Fruit fly (Drosophila melanogaster) whole organism, prepupa: ENCODE results near the gene Eato.

Experiments
- Eip75B ChIP-seq: fragments of 200-800 bp; sonication (Bioruptor generic); optimal IDR thresholded peaks from 3 replicates; lab custom pipeline; 2016; ENCODE audit warnings: missing biosample characterization, missing genetic modification characterization
- Smox ChIP-seq: fragments of 200-800 bp; sonication (Bioruptor generic); optimal IDR thresholded peaks from 3 replicates; lab custom pipeline; 2016; ENCODE audit warnings: missing biosample characterization, missing genetic modification characterization
- vri ChIP-seq: fragments of 200-800 bp; sonication (Bioruptor generic); optimal IDR thresholded peaks from 3 replicates; lab custom pipeline; 2016; ENCODE audit warnings: missing biosample characterization, mild to moderate bottlenecking, missing genetic modification characterization

DNA sequence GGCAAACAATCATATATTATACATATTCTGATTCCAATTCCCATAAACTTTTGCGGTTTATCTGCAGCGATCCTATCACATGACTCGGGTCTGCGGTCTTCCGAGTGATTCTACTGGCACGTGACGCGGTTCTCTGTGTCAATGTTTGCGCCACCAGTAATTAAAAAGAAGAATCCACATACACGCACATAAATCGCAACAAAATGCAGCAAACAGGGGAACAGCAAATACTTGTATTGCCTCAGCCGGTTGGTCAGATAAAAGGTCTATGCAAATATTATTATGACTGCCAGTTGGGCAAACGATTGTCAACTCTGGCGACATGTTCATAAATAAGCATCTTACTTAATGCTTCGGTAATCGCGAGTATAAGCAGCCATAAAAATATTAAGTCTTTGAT is 24.1 kb downstream of the Eato start:
- TF ChIP-seq Smox, result no peak
- no peak for TF ChIP-seq vri
- TF ChIP-seq Eip75B, result no peak
